Worm (Caenorhabditis elegans) whole organism, L2 larva: ENCODE data around the gene Y54G2A.10.
"Not testable (repeated sequence)": the region's sequence is repeated elsewhere in the genome, so short reads cannot be mapped to it uniquely, and the experiment has no call there.

ENCODE experiments used
- C34F6.9 ChIP-seq: fragments of 150-350 bp; optimal IDR thresholded peaks from 2 replicates; lab custom pipeline; 2014; ENCODE audit warnings: missing biosample characterization, missing genetic modification characterization
- F13H6.1 ChIP-seq: sonication (generic microtip); optimal IDR thresholded peaks from 2 replicates; lab custom pipeline; 2016; ENCODE audit warnings: missing genetic modification characterization, missing compliant biosample characterization
- R02D3.7 ChIP-seq: fragments of 150-350 bp; optimal IDR thresholded peaks from 2 replicates; lab custom pipeline; 2014; ENCODE audit warnings: missing biosample characterization, missing genetic modification characterization
- Y55F3AM.14 ChIP-seq: fragments of 200-800 bp; sonication (Bioruptor generic); optimal IDR thresholded peaks from 2 replicates; lab custom pipeline; 2018; ENCODE audit warnings: mild to moderate bottlenecking, missing genetic modification characterization, missing compliant biosample characterization
- alr-1 ChIP-seq: fragments of 150-350 bp; optimal IDR thresholded peaks from 2 replicates; lab custom pipeline; 2014; ENCODE audit warnings: missing biosample characterization, missing genetic modification characterization
- blmp-1 ChIP-seq: sonication (generic microtip); optimal IDR thresholded peaks from 2 replicates; lab custom pipeline; 2017; ENCODE audit warnings: missing genetic modification characterization, mild to moderate bottlenecking, missing compliant biosample characterization, antibody characterized with exemption, moderate library complexity; ENCODE audit not compliant: insufficient read depth
- ceh-16 ChIP-seq: fragments of 150-350 bp; optimal IDR thresholded peaks from 2 replicates; lab custom pipeline; 2014; ENCODE audit warnings: missing biosample characterization, missing genetic modification characterization
- ceh-82 ChIP-seq: fragments of 150-350 bp; optimal IDR thresholded peaks from 2 replicates; lab custom pipeline; 2014; ENCODE audit warnings: missing biosample characterization, missing genetic modification characterization
- crh-2 ChIP-seq: sonication (generic microtip); optimal IDR thresholded peaks from 2 replicates; lab custom pipeline; 2017; ENCODE audit warnings: missing biosample characterization, missing genetic modification characterization
- dmd-4 ChIP-seq: sonication (generic microtip); optimal IDR thresholded peaks from 2 replicates; lab custom pipeline; 2017; ENCODE audit warnings: missing biosample characterization, missing genetic modification characterization
- egl-27 ChIP-seq: sonication (generic microtip); optimal IDR thresholded peaks from 3 replicates; lab custom pipeline; 2017; ENCODE audit warnings: missing biosample characterization, missing genetic modification reagents, missing genetic modification characterization
- elt-1 ChIP-seq: fragments of 150-350 bp; optimal IDR thresholded peaks from 2 replicates; lab custom pipeline; 2014; ENCODE audit warnings: missing biosample characterization, missing genetic modification characterization
- elt-3 ChIP-seq: sonication (generic microtip); optimal IDR thresholded peaks from 2 replicates; lab custom pipeline; 2017; ENCODE audit warnings: missing biosample characterization, missing genetic modification characterization
- fos-1 ChIP-seq: fragments of 150-350 bp; optimal IDR thresholded peaks from 2 replicates; lab custom pipeline; 2014; ENCODE audit warnings: missing biosample characterization, missing genetic modification characterization
- gmeb-1 ChIP-seq: fragments of 150-350 bp; optimal IDR thresholded peaks from 2 replicates; lab custom pipeline; 2014; ENCODE audit warnings: missing biosample characterization, missing genetic modification characterization
- lin-11 ChIP-seq: fragments of 150-350 bp; sonication (generic microtip); optimal IDR thresholded peaks from 2 replicates; lab custom pipeline; 2014; ENCODE audit warnings: missing biosample characterization, missing genetic modification characterization, inconsistent platforms, mixed read lengths
- lsy-2 ChIP-seq, 2 experiments: fragments of 150-350 bp in 1 of 2; sonication (generic microtip) in 1 of 2; optimal IDR thresholded peaks; 2 replicates each; lab custom pipeline; 2014 to 2017; ENCODE audit warnings: missing biosample characterization in 2 of 2, missing genetic modification characterization in 2 of 2
- mab-5 ChIP-seq: fragments of 150-350 bp; optimal IDR thresholded peaks from 2 replicates; lab custom pipeline; 2014; ENCODE audit warnings: missing biosample characterization, missing genetic modification characterization
- nhr-10 ChIP-seq: sonication (generic microtip); optimal IDR thresholded peaks from 2 replicates; lab custom pipeline; 2017; ENCODE audit warnings: missing biosample characterization, missing genetic modification characterization
- nhr-12 ChIP-seq: fragments of 150-350 bp; optimal IDR thresholded peaks from 2 replicates; lab custom pipeline; 2014; ENCODE audit warnings: missing biosample characterization, missing genetic modification characterization
- nhr-129 ChIP-seq: fragments of 150-350 bp; optimal IDR thresholded peaks from 2 replicates; lab custom pipeline; 2014; ENCODE audit warnings: missing biosample characterization, missing genetic modification characterization
- nhr-21 ChIP-seq: fragments of 150-350 bp; optimal IDR thresholded peaks from 2 replicates; lab custom pipeline; 2014; ENCODE audit warnings: missing biosample characterization, missing genetic modification characterization
- nhr-23 ChIP-seq: fragments of 150-350 bp; optimal IDR thresholded peaks from 2 replicates; lab custom pipeline; 2014; ENCODE audit warnings: missing biosample characterization, missing genetic modification reagents, missing genetic modification characterization
- nhr-237 ChIP-seq: fragments of 150-350 bp; optimal IDR thresholded peaks from 2 replicates; lab custom pipeline; 2014; ENCODE audit warnings: missing biosample characterization, missing genetic modification characterization
- nhr-25 ChIP-seq: fragments of 150-350 bp; sonication (generic microtip); optimal IDR thresholded peaks from 3 replicates; lab custom pipeline; 2014; ENCODE audit warnings: missing biosample characterization, missing genetic modification characterization
- nhr-6 ChIP-seq: fragments of 150-350 bp; optimal IDR thresholded peaks from 2 replicates; lab custom pipeline; 2014; ENCODE audit warnings: missing biosample characterization, missing genetic modification characterization
- nhr-77 ChIP-seq: fragments of 150-350 bp; optimal IDR thresholded peaks from 2 replicates; lab custom pipeline; 2014; ENCODE audit warnings: missing biosample characterization, missing genetic modification characterization
- peb-1 ChIP-seq: fragments of 150-350 bp; optimal IDR thresholded peaks from 2 replicates; lab custom pipeline; 2014; ENCODE audit warnings: missing biosample characterization, missing genetic modification characterization
- skn-1 ChIP-seq: sonication (generic microtip); optimal IDR thresholded peaks from 2 replicates; lab custom pipeline; 2017; ENCODE audit warnings: missing biosample characterization, missing genetic modification characterization
- sma-3 ChIP-seq: sonication (generic microtip); optimal IDR thresholded peaks from 2 replicates; lab custom pipeline; 2016; ENCODE audit warnings: missing genetic modification reagents, missing genetic modification characterization, missing compliant biosample characterization
- sma-9 ChIP-seq, 2 experiments: fragments of 150-350 bp in 1 of 2; sonication (generic microtip) in 1 of 2; optimal IDR thresholded peaks; 2 replicates each; lab custom pipeline; 2014 to 2016; ENCODE audit warnings: missing genetic modification characterization in 2 of 2, mild to moderate bottlenecking in 1 of 2, missing biosample characterization in 1 of 2, missing compliant biosample characterization in 1 of 2, missing genetic modification reagents in 1 of 2, moderate library complexity in 1 of 2
- snpc-4 ChIP-seq: fragments of 150-350 bp; optimal IDR thresholded peaks from 2 replicates; lab custom pipeline; 2014; ENCODE audit warnings: missing biosample characterization, missing genetic modification characterization
- unc-39 ChIP-seq: fragments of 150-350 bp; optimal IDR thresholded peaks from 2 replicates; lab custom pipeline; 2014; ENCODE audit warnings: missing biosample characterization, missing genetic modification characterization
- unc-55 ChIP-seq: fragments of 150-350 bp; sonication (generic microtip); optimal IDR thresholded peaks from 3 replicates; lab custom pipeline; 2014; ENCODE audit warnings: missing biosample characterization, missing genetic modification reagents, missing genetic modification characterization
- unc-62 ChIP-seq: fragments of 150-350 bp; optimal IDR thresholded peaks from 2 replicates; lab custom pipeline; 2014; ENCODE audit warnings: missing biosample characterization, missing genetic modification reagents, missing genetic modification characterization
- zag-1 ChIP-seq: fragments of 150-350 bp; optimal IDR thresholded peaks from 2 replicates; lab custom pipeline; 2014; ENCODE audit warnings: missing biosample characterization, missing genetic modification characterization
- ztf-1 ChIP-seq: fragments of 200-800 bp; sonication (Bioruptor generic); conservative IDR thresholded peaks from 2 replicates; pipeline ENCODE4 v1.3.6; 2022; ENCODE audit warnings: missing genetic modification characterization, missing compliant biosample characterization
- ztf-11 ChIP-seq: sonication (generic microtip); optimal IDR thresholded peaks from 2 replicates; lab custom pipeline; 2017; ENCODE audit warnings: missing biosample characterization, missing genetic modification characterization

Y54G2A.10 gene

ce11 chrIV:2775992-2776630 is 23.4 kb upstream of the Y54G2A.10 start:
- TF ChIP-seq ceh-82 (tag; lab: Kevin White, UChicago) (no peak), lsy-2 (tag; optimal IDR thresholded peaks at IDR 0.05; lab: Kevin White, UChicago) (peak in 1 of 2 experiments; percentile 52), nhr-12 (tag; lab: Kevin White, UChicago) (no peak), unc-39 (tag; lab: Kevin White, UChicago) (no peak), zag-1 (tag; lab: Kevin White, UChicago) (no peak), C34F6.9 (tag; lab: Kevin White, UChicago) (peak; percentile 45), nhr-129 (tag; lab: Kevin White, UChicago) (peak; percentile 46), peb-1 (peak; percentile 6), sma-9 (GFP tag; optimal IDR thresholded peaks at IDR 0.05; lab: Kevin White, UChicago) (peak; percentile 72), sma-9 (tag; optimal IDR thresholded peaks at IDR 0.05; lab: Kevin White, UChicago) (no peak), ztf-1 (GFP tag; lab: Robert Waterston, UW) (no peak), unc-55 (GFP tag; lab: Kevin White, UChicago) (peak; percentile 51), ztf-11 (no peak), Y55F3AM.14 (no peak), F13H6.1 (tag; lab: Kevin White, UChicago) (peak; percentile 71)

- peak; percentile 1 for TF ChIP-seq unc-55 (GFP tag; lab: Kevin White, UChicago)
- no peak for TF ChIP-seq elt-1 (tag; lab: Kevin White, UChicago)
- TF ChIP-seq, all 48 proteins: peak for 1
Observed at ce11 chrIV:2776733-2777132, 22.8 kb upstream of the Y54G2A.10 start.

ce11 chrIV:2777841-2778240 is 21.6 kb upstream of the Y54G2A.10 start, which contains the start of gene Y54G2A.72:
Y54G2A.72 (plus strand) TSS chrIV:2778141.
- TF ChIP-seq snpc-4, nhr-21, Y55F3AM.14: not testable (repeated sequence)

- TF ChIP-seq ceh-82 (tag; lab: Kevin White, UChicago) = no peak
- TF ChIP-seq lsy-2 (tag; optimal IDR thresholded peaks at IDR 0.05; lab: Kevin White, UChicago) = no peak
- no peak for TF ChIP-seq nhr-6 (tag; lab: Kevin White, UChicago)
- TF ChIP-seq crh-2 (tag; lab: Kevin White, UChicago) = no peak
- TF ChIP-seq elt-1 (tag; lab: Kevin White, UChicago) = no peak
- TF ChIP-seq nhr-129 (tag; lab: Kevin White, UChicago) = no peak
- no peak for TF ChIP-seq sma-3 (GFP tag; lab: Kevin White, UChicago)
- TF ChIP-seq blmp-1 (tag; lab: Kevin White, UChicago) = no peak
- no peak for TF ChIP-seq nhr-237 (tag; lab: Kevin White, UChicago)
- TF ChIP-seq fos-1 = no peak
- no peak for TF ChIP-seq nhr-77
- no peak for TF ChIP-seq snpc-4
- TF ChIP-seq unc-62 (GFP tag; lab: Kevin White, UChicago) = no peak
- TF ChIP-seq sma-9 (GFP tag; optimal IDR thresholded peaks at IDR 0.05; lab: Kevin White, UChicago) = no peak
- no peak for TF ChIP-seq sma-9 (tag; optimal IDR thresholded peaks at IDR 0.05; lab: Kevin White, UChicago)
- TF ChIP-seq unc-55 (GFP tag; lab: Kevin White, UChicago) = no peak
- TF ChIP-seq mab-5 (tag; lab: Kevin White, UChicago) = no peak
- TF ChIP-seq dmd-4 = no peak
- no peak for TF ChIP-seq zag-1 (tag; lab: Kevin White, UChicago)
Observed at ce11 chrIV:2782793-2783540, 16.5 kb upstream of the Y54G2A.10 start, which contains the start of gene Y54G2A.12. Y54G2A.12 (minus strand) TSS chrIV:2782843.

ce11 chrIV:2785057-2785456 is 14.4 kb upstream of the Y54G2A.10 start:
- TF ChIP-seq fos-1 (peak; percentile 10), unc-55 (GFP tag; lab: Kevin White, UChicago) (peak; percentile 44), lin-11 (tag; lab: Kevin White, UChicago) (no peak), crh-2 (tag; lab: Kevin White, UChicago) (peak; percentile 46), egl-27 (no peak), elt-1 (tag; lab: Kevin White, UChicago) (no peak), skn-1 (tag; lab: Kevin White, UChicago) (no peak), gmeb-1 (tag; lab: Kevin White, UChicago) (peak; percentile 34), R02D3.7 (no peak), ztf-11 (no peak), nhr-21 (no peak), snpc-4 (no peak), ztf-1 (GFP tag; lab: Robert Waterston, UW) (no peak), elt-3 (tag; lab: Kevin White, UChicago) (no peak), sma-9 (GFP tag; optimal IDR thresholded peaks at IDR 0.05; lab: Kevin White, UChicago) (no peak), sma-9 (tag; optimal IDR thresholded peaks at IDR 0.05; lab: Kevin White, UChicago) (no peak), nhr-12 (tag; lab: Kevin White, UChicago) (no peak), alr-1 (tag; lab: Kevin White, UChicago) (no peak), F13H6.1 (tag; lab: Kevin White, UChicago) (peak; percentile 31), zag-1 (tag; lab: Kevin White, UChicago) (no peak), blmp-1 (tag; lab: Kevin White, UChicago) (no peak), C34F6.9 (tag; lab: Kevin White, UChicago) (peak; percentile 43), peb-1 (no peak), nhr-10 (no peak), nhr-6 (tag; lab: Kevin White, UChicago) (no peak), nhr-25 (tag; lab: Kevin White, UChicago) (peak; percentile 9), nhr-23 (tag; lab: Kevin White, UChicago) (no peak), ceh-16 (tag; lab: Kevin White, UChicago) (no peak), ceh-82 (tag; lab: Kevin White, UChicago) (no peak), lsy-2 (tag; optimal IDR thresholded peaks at IDR 0.05; lab: Kevin White, UChicago) (peak; percentile 26 to 51)
